Worm (Caenorhabditis elegans) whole organism, midembryonic: ENCODE results near the gene D2085.7.

Experiments used
- cog-1 ChIP-seq: sonication (generic microtip); optimal IDR thresholded peaks from 2 replicates; lab custom pipeline; 2016; ENCODE audit warnings: missing genetic modification characterization, missing compliant biosample characterization
- ztf-29 ChIP-seq: fragments of 200-800 bp; sonication (Bioruptor generic); IDR thresholded peaks from 2 replicates; pipeline ENCODE4 v1.3.6; 2022; ENCODE audit warnings: missing genetic modification reagents, missing genetic modification characterization, missing compliant biosample characterization

ce11 chrII:8626598-8626997 is 14.6 kb upstream of the D2085.7 start:
- no peak for TF ChIP-seq cog-1 (tag; lab: Kevin White, UChicago)
- TF ChIP-seq ztf-29 (GFP tag; lab: Robert Waterston, UW) = no peak
